Fruit fly (Drosophila melanogaster): ENCODE measurements around the gene dpr20.

DNA sequence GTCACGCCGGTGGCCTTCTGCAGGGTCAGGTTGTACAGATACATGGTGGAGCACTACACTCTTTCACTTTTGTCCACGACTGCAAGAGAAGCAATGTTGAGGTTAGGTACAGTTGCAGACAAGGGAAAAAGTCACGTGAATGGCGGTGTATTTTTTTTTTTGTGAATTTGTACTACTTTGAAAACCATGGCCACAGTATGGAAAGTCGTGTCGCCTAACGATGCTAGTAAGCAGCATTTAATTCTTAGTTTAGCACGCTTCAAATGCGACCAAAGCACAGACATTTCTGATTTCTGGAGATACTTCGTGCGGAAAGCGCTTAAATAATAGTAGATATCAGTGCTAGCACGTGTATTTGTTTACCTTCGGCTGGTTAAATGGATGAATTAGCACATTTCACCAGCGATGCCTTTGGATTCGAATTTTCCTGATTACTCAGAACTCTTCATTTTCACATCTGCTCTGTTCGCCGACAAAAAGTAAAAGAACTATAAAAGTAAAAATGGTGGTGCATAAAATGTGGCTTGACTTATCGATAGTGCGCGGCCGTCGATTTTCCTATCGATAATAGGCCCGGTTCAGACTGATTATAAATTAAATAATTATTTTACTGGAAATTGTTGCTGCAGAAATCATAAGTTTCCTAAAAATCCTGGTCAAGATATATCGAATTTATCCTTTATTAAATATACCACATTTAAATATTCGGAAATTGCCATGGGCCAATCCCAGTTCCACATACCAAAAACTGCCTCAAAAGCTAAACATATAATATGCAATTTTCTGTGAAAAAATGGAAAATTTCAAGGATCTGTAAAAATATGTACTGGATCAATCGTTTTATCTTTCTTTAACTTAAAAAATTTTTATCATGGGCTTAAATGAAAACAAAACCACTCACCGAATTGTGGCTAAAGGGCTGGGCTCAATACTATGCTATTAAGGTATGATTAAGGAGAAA is 23.9 kb downstream of the dpr20 start, which contains the start of gene Sf3b3:
- TF ChIP-seq sage (GFP tag; optimal IDR thresholded peaks at IDR 0.05) (no peak), sv (GFP tag; optimal IDR thresholded peaks at IDR 0.05) (no peak), ey (GFP tag; optimal IDR thresholded peaks at IDR 0.05) (no peak), OdsH (GFP tag; optimal IDR thresholded peaks at IDR 0.05) (peak; percentile 5), fru (GFP tag; optimal IDR thresholded peaks at IDR 0.05) (no peak), dmrt93B (GFP tag; optimal IDR thresholded peaks at IDR 0.05) (no peak), dl (GFP tag; optimal IDR thresholded peaks at IDR 0.05; ENCODE audit: insufficient read depth in 1 of 2, partially characterized antibody in 2 of 2) (no peak), Dfd (GFP tag; optimal IDR thresholded peaks at IDR 0.05) (no peak), lola (GFP tag; optimal IDR thresholded peaks at IDR 0.05) (no peak), pan (optimal IDR thresholded peaks at IDR 0.05) (no peak), Vsx2 (GFP tag; optimal IDR thresholded peaks at IDR 0.05; ENCODE audit: partially characterized antibody) (no peak), Mio (GFP tag; optimal IDR thresholded peaks at IDR 0.05) (no peak), psq (GFP tag; optimal IDR thresholded peaks at IDR 0.05) (no peak)
